Worm (Caenorhabditis elegans) whole organism, early embryonic: Measurements from ENCODE around the gene clec-132.

ENCODE experiments used
- B0310.2 ChIP-seq: sonication (generic microtip); optimal IDR thresholded peaks from 2 replicates; lab custom pipeline; 2016; ENCODE audit warnings: mild to moderate bottlenecking, missing genetic modification characterization, missing compliant biosample characterization
- F13C5.2 ChIP-seq: sonication (generic microtip); optimal IDR thresholded peaks from 2 replicates; lab custom pipeline; 2017; ENCODE audit warnings: mild to moderate bottlenecking, missing genetic modification characterization, inconsistent platforms, missing compliant biosample characterization
- aly-1 ChIP-seq: sonication (generic microtip); optimal IDR thresholded peaks from 2 replicates; lab custom pipeline; 2016; ENCODE audit warnings: missing genetic modification characterization, missing compliant biosample characterization
- ama-1 ChIP-seq: fragments of 150-350 bp; optimal IDR thresholded peaks from 2 replicates; lab custom pipeline; 2014
- ceh-13 ChIP-seq: fragments of 200-800 bp; sonication (Bioruptor generic); optimal IDR thresholded peaks from 2 replicates; lab custom pipeline; 2018; ENCODE audit warnings: mild to moderate bottlenecking, missing genetic modification characterization, missing compliant biosample characterization
- ceh-36 ChIP-seq: sonication (generic microtip); optimal IDR thresholded peaks from 2 replicates; lab custom pipeline; 2016; ENCODE audit warnings: missing genetic modification characterization, inconsistent platforms, missing compliant biosample characterization
- ets-7 ChIP-seq: sonication (generic microtip); optimal IDR thresholded peaks from 2 replicates; lab custom pipeline; 2016; ENCODE audit warnings: missing genotype, missing genetic modification characterization, missing compliant biosample characterization
- flt-1 ChIP-seq: fragments of 200-800 bp; sonication (Bioruptor generic); IDR thresholded peaks from 2 replicates; pipeline ENCODE4 v1.3.6; 2022; ENCODE audit warnings: missing genetic modification characterization, missing compliant biosample characterization
- hmbx-1 ChIP-seq: sonication (generic microtip); optimal IDR thresholded peaks from 2 replicates; lab custom pipeline; 2016; ENCODE audit warnings: mild to moderate bottlenecking, missing genetic modification characterization, missing compliant biosample characterization
- hmg-4 ChIP-seq: fragments of 200-800 bp; sonication (Bioruptor generic); optimal IDR thresholded peaks from 2 replicates; lab custom pipeline; 2018; ENCODE audit warnings: mild to moderate bottlenecking, missing genetic modification characterization, missing compliant biosample characterization
- hnd-1 ChIP-seq: sonication (generic microtip); optimal IDR thresholded peaks from 2 replicates; lab custom pipeline; 2016; ENCODE audit warnings: missing genetic modification characterization, missing compliant biosample characterization
- pes-1 ChIP-seq: fragments of 200-800 bp; sonication (Bioruptor generic); IDR thresholded peaks from 2 replicates; pipeline ENCODE4 v1.3.6; 2022; ENCODE audit warnings: missing genetic modification reagents, missing genetic modification characterization, missing compliant biosample characterization
- scrt-1 ChIP-seq: fragments of 200-800 bp; sonication (Bioruptor generic); IDR thresholded peaks from 2 replicates; pipeline ENCODE4 v1.3.6; 2022; ENCODE audit warnings: missing genetic modification characterization, missing compliant biosample characterization
- sea-1 ChIP-seq: fragments of 200-800 bp; sonication (Bioruptor generic); conservative IDR thresholded peaks from 2 replicates; pipeline ENCODE4 v1.3.6; 2022; ENCODE audit warnings: missing genetic modification characterization, missing compliant biosample characterization
- tbx-11 ChIP-seq: fragments of 200-800 bp; sonication (Bioruptor generic); IDR thresholded peaks from 2 replicates; pipeline ENCODE4 v1.3.6; 2022; ENCODE audit warnings: missing genetic modification characterization, missing compliant biosample characterization
- tbx-37 ChIP-seq: fragments of 200-800 bp; sonication (Bioruptor generic); conservative IDR thresholded peaks from 2 replicates; pipeline ENCODE4 v1.3.6; 2022; ENCODE audit warnings: missing genetic modification reagents, missing genetic modification characterization, missing compliant biosample characterization
- tra-4 ChIP-seq: sonication (generic microtip); optimal IDR thresholded peaks from 2 replicates; lab custom pipeline; 2017; ENCODE audit warnings: missing genetic modification characterization, missing compliant biosample characterization

clec-132 gene

DNA sequence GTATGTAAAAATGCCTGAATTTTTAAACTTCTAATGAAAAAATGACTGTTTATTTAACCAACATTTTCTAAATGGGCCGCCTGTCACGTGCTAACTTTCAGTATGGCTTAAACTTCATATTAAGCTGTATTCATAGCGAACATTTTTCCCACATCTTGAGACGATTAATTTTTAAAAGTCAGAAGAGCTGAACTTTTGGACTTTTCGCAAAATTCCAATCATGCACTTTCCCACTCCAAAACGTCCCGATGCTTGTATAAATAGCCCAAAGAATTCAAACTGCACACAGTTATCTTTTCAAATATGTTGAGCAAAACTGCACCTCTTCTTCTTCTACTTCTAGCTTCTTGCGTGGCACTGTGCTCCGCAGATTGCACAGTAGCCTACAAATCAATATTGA is at the start of gene clec-132:
Gene clec-132, plus strand, starts transcription at position 301 of the 400 bp plus-strand sequence.
- TF ChIP-seq B0310.2 (tag; lab: Kevin White, UChicago) = no peak
- no peak for TF ChIP-seq tbx-37 (GFP tag; lab: Robert Waterston, UW)
- no peak for TF ChIP-seq F13C5.2 (tag; lab: Kevin White, UChicago)
- TF ChIP-seq ceh-36 (tag; lab: Kevin White, UChicago) = no peak
- TF ChIP-seq scrt-1 = no peak
- no peak for TF ChIP-seq tbx-11
- TF ChIP-seq ceh-13 (GFP tag; lab: Kevin White, UChicago) = no peak

DNA sequence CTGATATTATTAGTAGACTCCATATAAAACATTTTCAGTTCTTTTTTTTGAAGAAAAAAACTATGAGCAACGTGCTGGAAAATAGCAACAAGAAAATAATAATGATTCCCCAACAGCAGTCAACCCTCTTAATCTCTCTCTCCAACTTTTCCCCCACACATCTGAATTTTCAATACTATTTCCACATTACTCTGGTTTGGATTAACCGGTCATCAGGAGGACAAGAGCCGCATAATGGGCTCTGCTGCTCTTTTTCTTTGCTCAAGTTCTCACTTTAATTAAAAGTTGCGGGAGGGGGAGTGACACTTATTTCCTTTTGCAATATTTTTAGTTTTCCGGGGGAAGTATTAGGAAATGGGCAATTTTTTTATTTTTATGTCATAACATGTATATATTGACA is 49.4 kb upstream of the clec-132 start:
- TF ChIP-seq ets-7 (tag; lab: Kevin White, UChicago) (no peak), F13C5.2 (tag; lab: Kevin White, UChicago) (no peak), ceh-36 (tag; lab: Kevin White, UChicago) (no peak), tbx-37 (GFP tag; lab: Robert Waterston, UW) (no peak), tbx-11 (no peak), aly-1 (tag; lab: Kevin White, UChicago) (no peak), ama-1 (no peak), B0310.2 (tag; lab: Kevin White, UChicago) (no peak), flt-1 (GFP tag; lab: Robert Waterston, UW) (no peak), sea-1 (GFP tag; lab: Robert Waterston, UW) (no peak), ceh-13 (GFP tag; lab: Kevin White, UChicago) (no peak), hnd-1 (tag; lab: Kevin White, UChicago) (no peak)

DNA sequence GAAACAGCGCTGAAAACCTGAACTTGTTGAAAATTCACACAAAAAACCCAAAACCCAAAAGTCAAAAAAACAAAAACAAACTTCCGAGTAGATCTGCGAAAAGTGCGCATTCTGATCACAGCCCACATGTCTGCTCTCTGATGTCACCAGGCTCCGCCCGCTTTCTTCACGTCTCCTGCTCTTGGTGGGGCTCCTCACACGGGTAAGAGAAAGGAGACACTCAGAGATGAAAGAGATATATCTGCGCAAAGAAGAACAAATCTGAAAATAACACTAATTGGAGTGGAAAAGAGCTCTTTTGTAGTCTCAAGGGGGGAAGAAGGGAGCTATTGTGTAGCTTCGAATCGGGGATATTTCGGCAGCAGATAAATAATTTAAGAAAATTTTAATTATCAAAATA is 48.6 kb upstream of the clec-132 start, which contains the start of gene ncs-6:
Gene ncs-6, minus strand, starts transcription at position 261 of the 400 bp plus-strand sequence.
- TF ChIP-seq tbx-11 (no peak), F13C5.2 (tag; lab: Kevin White, UChicago) (no peak), B0310.2 (tag; lab: Kevin White, UChicago) (no peak), ama-1 (no peak), sea-1 (GFP tag; lab: Robert Waterston, UW) (no peak), tbx-37 (GFP tag; lab: Robert Waterston, UW) (no peak), hnd-1 (tag; lab: Kevin White, UChicago) (no peak), scrt-1 (no peak), aly-1 (tag; lab: Kevin White, UChicago) (no peak), hmg-4 (GFP tag; lab: Kevin White, UChicago) (no peak), hmbx-1 (tag; lab: Kevin White, UChicago) (no peak), tra-4 (tag; lab: Kevin White, UChicago) (no peak), ets-7 (tag; lab: Kevin White, UChicago) (no peak)

DNA sequence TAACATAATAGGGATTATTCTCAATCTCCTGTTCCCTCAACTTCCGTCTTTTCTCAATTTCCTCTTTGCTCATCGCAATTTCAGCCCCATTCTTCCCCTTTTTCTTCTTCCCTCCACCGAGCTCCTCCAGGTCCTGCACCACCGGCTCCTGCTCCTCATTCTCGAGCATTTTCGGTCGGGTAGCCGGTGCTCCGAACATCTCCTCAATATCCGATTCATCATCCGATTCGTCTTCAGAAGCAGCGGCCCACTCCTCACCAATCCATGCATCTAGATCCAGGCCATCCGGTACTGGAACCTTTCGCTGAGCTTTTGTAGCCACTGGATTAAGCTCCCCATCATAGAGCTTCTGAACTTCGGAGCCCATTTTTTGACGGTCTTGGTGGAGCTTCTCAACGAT is 36.7 kb upstream of the clec-132 start:
- TF ChIP-seq hmbx-1 (tag; lab: Kevin White, UChicago) (no peak), hnd-1 (tag; lab: Kevin White, UChicago) (no peak), aly-1 (tag; lab: Kevin White, UChicago) (no peak), tbx-11 (no peak), F13C5.2 (tag; lab: Kevin White, UChicago) (no peak), scrt-1 (no peak), ceh-36 (tag; lab: Kevin White, UChicago) (no peak), tbx-37 (GFP tag; lab: Robert Waterston, UW) (no peak), ama-1 (no peak), hmg-4 (GFP tag; lab: Kevin White, UChicago) (no peak), tra-4 (tag; lab: Kevin White, UChicago) (no peak), pes-1 (GFP tag; lab: Robert Waterston, UW) (no peak), sea-1 (GFP tag; lab: Robert Waterston, UW) (no peak), flt-1 (GFP tag; lab: Robert Waterston, UW) (no peak), ets-7 (tag; lab: Kevin White, UChicago) (no peak), ceh-13 (GFP tag; lab: Kevin White, UChicago) (no peak), B0310.2 (tag; lab: Kevin White, UChicago) (no peak)

DNA sequence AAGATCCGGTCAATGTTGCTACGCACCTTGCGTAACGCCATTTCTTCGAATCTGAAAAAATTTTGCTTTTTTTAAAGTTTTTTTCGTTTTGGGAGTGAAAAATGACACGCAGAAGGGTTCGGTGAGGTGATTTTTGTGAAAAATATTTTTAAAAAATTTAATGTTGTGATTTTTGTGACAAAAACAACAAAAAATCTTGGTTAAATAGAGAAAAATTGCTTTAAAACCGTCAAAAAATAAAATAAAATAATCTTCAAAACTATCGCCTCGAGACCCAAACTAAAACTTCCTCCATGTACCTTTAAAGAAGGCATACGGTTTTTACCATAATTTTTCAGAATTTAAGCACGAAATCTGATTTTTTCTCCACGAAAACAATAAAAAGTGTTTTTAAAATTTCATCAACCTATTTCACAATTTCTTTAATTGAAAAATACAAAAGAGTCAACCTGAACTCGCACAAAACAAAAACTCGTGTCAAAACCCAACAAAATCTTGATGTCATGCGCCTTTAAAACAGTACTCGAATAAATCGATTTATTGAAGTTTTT is 30.4 kb upstream of the clec-132 start, which contains the start of gene apd-3:
Gene apd-3, minus strand, starts transcription at position 51 of the 551 bp plus-strand sequence.
- TF ChIP-seq tra-4 (tag; lab: Kevin White, UChicago) = no peak
- no peak for TF ChIP-seq ets-7 (tag; lab: Kevin White, UChicago)
- TF ChIP-seq sea-1 (GFP tag; lab: Robert Waterston, UW) = no peak
- TF ChIP-seq flt-1 (GFP tag; lab: Robert Waterston, UW) = no peak
- TF ChIP-seq tbx-11 = no peak
- no peak for TF ChIP-seq tbx-37 (GFP tag; lab: Robert Waterston, UW)
- no peak for TF ChIP-seq F13C5.2 (tag; lab: Kevin White, UChicago)
- no peak for TF ChIP-seq scrt-1
- no peak for TF ChIP-seq ceh-36 (tag; lab: Kevin White, UChicago)
- TF ChIP-seq pes-1 (GFP tag; lab: Robert Waterston, UW) = no peak
- no peak for TF ChIP-seq aly-1 (tag; lab: Kevin White, UChicago)
- no peak for TF ChIP-seq hnd-1 (tag; lab: Kevin White, UChicago)
- TF ChIP-seq ceh-13 (GFP tag; lab: Kevin White, UChicago) = no peak
- no peak for TF ChIP-seq ama-1

DNA sequence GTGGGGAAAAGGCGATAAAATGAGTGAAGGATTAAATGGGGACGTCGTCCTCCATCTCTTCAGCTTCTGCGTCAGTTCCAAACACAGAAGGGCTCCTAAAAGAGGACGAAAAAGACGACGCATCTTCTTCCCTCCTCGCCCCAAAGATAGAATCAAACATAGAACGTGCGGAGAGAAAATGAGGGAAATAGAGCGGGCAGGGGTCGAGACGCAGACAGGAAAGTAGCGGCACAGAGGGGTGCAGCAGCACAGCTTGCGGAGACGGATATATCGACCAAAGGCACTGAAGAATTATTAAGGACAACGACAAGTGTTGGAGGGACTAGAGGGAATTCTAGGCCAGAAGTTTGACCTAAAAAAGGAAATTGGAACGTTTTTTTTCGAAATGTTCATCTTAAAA is 29.6 kb upstream of the clec-132 start:
- 0 out of 2 replicates have a peak, but pooled peaks have one; percentile 6 for TF ChIP-seq tbx-37 (GFP tag; lab: Robert Waterston, UW)
- no peak for TF ChIP-seq hmbx-1 (tag; lab: Kevin White, UChicago)
- no peak for TF ChIP-seq pes-1 (GFP tag; lab: Robert Waterston, UW)
- TF ChIP-seq hmg-4 (GFP tag; lab: Kevin White, UChicago) = peak; percentile 54

DNA sequence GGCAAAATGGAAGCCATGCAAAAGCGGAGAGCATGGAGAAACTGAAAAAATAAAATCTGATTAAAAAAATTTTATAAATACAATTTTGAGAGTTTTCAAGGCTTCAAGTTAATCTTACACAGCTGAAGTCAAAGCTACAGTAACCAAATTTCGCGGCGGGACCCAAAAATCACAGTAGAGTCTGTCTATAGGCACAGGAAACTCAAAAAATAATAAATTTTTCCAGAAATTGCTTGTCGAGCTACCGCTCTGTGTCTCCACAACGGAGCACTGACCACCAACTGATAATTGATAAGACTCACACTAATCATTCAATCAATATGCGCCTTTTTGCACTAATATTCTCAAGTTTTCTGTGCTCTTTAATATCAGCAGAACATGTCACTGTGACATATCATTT is 26.5 kb upstream of the clec-132 start, which contains the start of gene W10G11.19:
Gene W10G11.19, plus strand, starts transcription at position 301 of the 400 bp plus-strand sequence.
- TF ChIP-seq hnd-1 (tag; lab: Kevin White, UChicago) = no peak
- TF ChIP-seq aly-1 (tag; lab: Kevin White, UChicago) = no peak
- TF ChIP-seq flt-1 (GFP tag; lab: Robert Waterston, UW) = no peak
- TF ChIP-seq hmbx-1 (tag; lab: Kevin White, UChicago) = no peak
- TF ChIP-seq ets-7 (tag; lab: Kevin White, UChicago) = no peak
- TF ChIP-seq F13C5.2 (tag; lab: Kevin White, UChicago) = no peak
- TF ChIP-seq ceh-13 (GFP tag; lab: Kevin White, UChicago) = no peak
- no peak for TF ChIP-seq sea-1 (GFP tag; lab: Robert Waterston, UW)
